Worm (Caenorhabditis elegans): ENCODE data around the gene F54B11.4.

The F54B11.4 gene

DNA sequence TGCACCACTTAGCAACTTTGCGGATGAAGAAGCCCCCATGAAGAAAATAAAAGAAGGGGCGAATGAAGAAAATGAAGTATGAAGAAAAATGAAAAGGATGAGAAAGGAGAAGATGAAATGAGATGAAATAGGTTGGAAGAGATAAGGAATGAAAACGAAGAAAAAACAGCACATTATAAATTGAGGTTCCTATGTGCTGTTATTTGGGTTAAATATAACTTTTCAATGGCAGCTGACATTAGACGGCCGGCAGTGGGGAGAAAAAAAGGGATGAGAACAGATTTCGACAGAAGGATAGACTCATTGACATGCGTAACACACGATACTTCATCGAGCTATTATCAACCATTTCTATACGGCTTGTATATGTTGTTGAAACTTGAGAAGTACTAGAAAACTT is 30.5 kb upstream of the F54B11.4 start:
- TF ChIP-seq daf-8 (GFP tag; IDR thresholded peaks at IDR 0.05) (no peak), nhr-6 (tag; optimal IDR thresholded peaks at IDR 0.05) (no peak), tra-1 (GFP tag; IDR thresholded peaks at IDR 0.05) (no peak), saeg-2 (GFP tag; IDR thresholded peaks at IDR 0.05) (no peak), dmd-8 (GFP tag; IDR thresholded peaks at IDR 0.05) (no peak), set-16 (GFP tag; IDR thresholded peaks at IDR 0.05) (no peak), T20F7.1 (GFP tag; optimal IDR thresholded peaks at IDR 0.05) (no peak), ztf-11 (tag; optimal IDR thresholded peaks at IDR 0.05) (no peak), T26A8.4 (GFP tag; IDR thresholded peaks at IDR 0.05) (no peak), hif-1 (tag; optimal IDR thresholded peaks at IDR 0.05) (no peak), nhr-11 (tag; optimal IDR thresholded peaks at IDR 0.05) (no peak), ZK546.5 (tag; optimal IDR thresholded peaks at IDR 0.05) (no peak), Y5F2A.4 (GFP tag; optimal IDR thresholded peaks at IDR 0.05) (no peak), duxl-1 (tag; optimal IDR thresholded peaks at IDR 0.05; ENCODE audit: poor library complexity) (no peak), nhr-10 (tag; optimal IDR thresholded peaks at IDR 0.05) (no peak), nhr-237 (tag; optimal IDR thresholded peaks at IDR 0.05) (no peak), mes-2 (tag; optimal IDR thresholded peaks at IDR 0.05; ENCODE audit: poor library complexity, severe bottlenecking) (no peak), jun-1 (tag; optimal IDR thresholded peaks at IDR 0.05) (no peak), mep-1 (tag; optimal IDR thresholded peaks at IDR 0.05) (no peak)

- TF ChIP-seq lir-3 (tag; optimal IDR thresholded peaks at IDR 0.05) (no peak), nhr-76 (tag; optimal IDR thresholded peaks at IDR 0.05) (no peak), lin-15B (tag; optimal IDR thresholded peaks at IDR 0.05) (no peak), daf-12 (tag; optimal IDR thresholded peaks at IDR 0.05) (no peak), attf-4 (tag; optimal IDR thresholded peaks at IDR 0.05) (no peak), zip-11 (GFP tag; IDR thresholded peaks at IDR 0.05) (no peak), mes-2 (tag; optimal IDR thresholded peaks at IDR 0.05; ENCODE audit: poor library complexity, severe bottlenecking) (no peak), F44E2.7 (GFP tag; IDR thresholded peaks at IDR 0.05) (no peak), Y5F2A.4 (GFP tag; optimal IDR thresholded peaks at IDR 0.05) (no peak), hif-1 (tag; optimal IDR thresholded peaks at IDR 0.05) (no peak), ztf-11 (tag; optimal IDR thresholded peaks at IDR 0.05) (no peak), mxl-3 (GFP tag; optimal IDR thresholded peaks at IDR 0.05) (no peak), snpc-1.2 (GFP tag; IDR thresholded peaks at IDR 0.05) (no peak), egl-43 (GFP tag; IDR thresholded peaks at IDR 0.05) (no peak), saeg-2 (GFP tag; IDR thresholded peaks at IDR 0.05) (no peak), dmd-6 (GFP tag; IDR thresholded peaks at IDR 0.05) (no peak), hlh-11 (tag; optimal IDR thresholded peaks at IDR 0.05) (no peak), F26F4.8 (GFP tag; conservative IDR thresholded peaks at IDR 0.05) (no peak), unc-39 (tag; optimal IDR thresholded peaks at IDR 0.05) (no peak), R02D3.7 (tag; optimal IDR thresholded peaks at IDR 0.05) (no peak)
Measured at ce11 chrX:13566436-13566835, 26.0 kb upstream of the F54B11.4 start, which contains the start of gene R01E6.2. Gene R01E6.2, minus strand, starts transcription at chrX:13566536.

DNA sequence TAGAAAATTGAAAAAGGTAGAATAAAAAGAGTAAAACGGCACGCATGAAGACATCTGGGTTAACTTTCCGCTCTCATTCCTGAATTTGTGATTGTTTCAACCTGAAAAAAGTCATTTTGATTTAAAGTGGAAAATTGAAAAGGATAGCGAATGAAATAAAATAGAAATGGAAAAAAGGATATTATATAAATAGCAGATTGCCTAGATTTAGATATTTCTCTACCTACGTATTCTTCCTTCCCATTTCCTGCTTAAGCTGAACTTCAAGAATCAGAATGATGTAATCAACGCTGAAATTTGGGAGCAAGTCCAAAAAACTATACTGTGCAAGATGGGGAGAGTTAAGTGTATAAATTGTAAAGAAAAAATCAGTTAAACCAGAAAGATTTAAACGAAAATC is 22.6 kb upstream of the F54B11.4 start, which contains the start of gene R01E6.7:
Gene R01E6.7 (minus strand): TSS at position 101 of the 400 bp plus-strand sequence.
- TF ChIP-seq tag-97 (GFP tag; IDR thresholded peaks at IDR 0.05): no peak
- no peak for TF ChIP-seq mep-1 (tag; optimal IDR thresholded peaks at IDR 0.05)
- TF ChIP-seq aly-2 (tag; optimal IDR thresholded peaks at IDR 0.05): no peak
- no peak for TF ChIP-seq ztf-7 (tag; optimal IDR thresholded peaks at IDR 0.05)
- no peak for TF ChIP-seq lin-15B (tag; optimal IDR thresholded peaks at IDR 0.05)
- no peak for TF ChIP-seq hlh-11 (tag; optimal IDR thresholded peaks at IDR 0.05)
- no peak for TF ChIP-seq nhr-48 (tag; optimal IDR thresholded peaks at IDR 0.05)
- TF ChIP-seq lsy-2 (tag; optimal IDR thresholded peaks at IDR 0.05): no peak
- no peak for TF ChIP-seq ceh-28 (tag; optimal IDR thresholded peaks at IDR 0.05)
- no peak for TF ChIP-seq F26F4.8 (GFP tag; conservative IDR thresholded peaks at IDR 0.05)
